Worm (Caenorhabditis elegans) whole organism, L1 larva: ENCODE results near the gene odr-3.

Experiments
- fkh-4 ChIP-seq: sonication (generic microtip); optimal IDR thresholded peaks from 2 replicates; lab custom pipeline; 2016; ENCODE audit warnings: missing compliant biosample characterization, missing genetic modification characterization, borderline replicate concordance
- snpc-4 ChIP-seq: fragments of 150-350 bp; optimal IDR thresholded peaks from 2 replicates; lab custom pipeline; 2014; ENCODE audit warnings: missing biosample characterization, missing genetic modification characterization
- unc-62 ChIP-seq: fragments of 150-350 bp; optimal IDR thresholded peaks from 2 replicates; lab custom pipeline; 2014; ENCODE audit warnings: missing biosample characterization, missing genetic modification reagents, missing genetic modification characterization

- TF ChIP-seq fkh-4 (no peak), unc-62 (GFP tag; lab: Kevin White, UChicago) (no peak), snpc-4 (no peak)
Measured at ce11 chrV:13297220-13297619, 47.9 kb upstream of the odr-3 start, which contains the start of gene C26E1.1.
